Worm (Caenorhabditis elegans): ENCODE measurements around the gene emb-27.

The emb-27 gene

DNA sequence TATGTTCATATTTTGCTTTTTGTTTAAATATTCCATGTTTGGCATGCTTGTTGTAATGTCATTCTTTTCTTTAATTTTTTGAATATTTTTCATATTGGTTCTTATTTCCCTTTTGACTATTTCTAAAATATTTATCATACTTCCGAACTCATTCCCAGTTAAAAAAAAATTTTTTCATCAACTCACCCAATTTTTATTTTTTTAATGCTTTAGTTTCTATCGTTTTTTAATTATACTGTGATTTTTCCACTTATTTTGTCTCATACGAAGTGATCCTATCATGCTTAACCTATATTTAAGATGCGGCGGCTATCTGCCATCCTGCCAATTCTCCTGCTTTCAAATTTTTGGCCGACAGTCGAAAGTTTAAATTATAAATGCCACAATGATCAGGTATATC, 36.5 kb upstream of the emb-27 start, which contains the start of gene qua-1:
Gene qua-1 (plus strand): TSS at position 301 of the 400 bp plus-strand sequence.
- TF ChIP-seq pha-4 (tag; optimal IDR thresholded peaks at IDR 0.05), result no peak
- no peak for TF ChIP-seq rpc-1 (optimal IDR thresholded peaks at IDR 0.05)
- TF ChIP-seq rpc-1 (tag; optimal IDR thresholded peaks at IDR 0.05), result no peak
- no peak for TF ChIP-seq B0019.2 (GFP tag; conservative IDR thresholded peaks at IDR 0.05)
- no peak for TF ChIP-seq sptf-2 (GFP tag; optimal IDR thresholded peaks at IDR 0.05)
- TF ChIP-seq dpff-1 (tag; optimal IDR thresholded peaks at IDR 0.05), result no peak
- no peak for TF ChIP-seq ama-1 (optimal IDR thresholded peaks at IDR 0.05)
- no peak for TF ChIP-seq ama-1 (GFP tag; optimal IDR thresholded peaks at IDR 0.05)
- no peak for TF ChIP-seq nhr-90 (tag; optimal IDR thresholded peaks at IDR 0.05)
- no peak for TF ChIP-seq him-1 (tag; optimal IDR thresholded peaks at IDR 0.05)
- TF ChIP-seq snpc-1.3 (tag; optimal IDR thresholded peaks at IDR 0.05; ENCODE audit: insufficient read depth), result no peak
- no peak for TF ChIP-seq tbp1 (GFP tag; optimal IDR thresholded peaks at IDR 0.05)
- TF ChIP-seq ztf-22 (GFP tag; optimal IDR thresholded peaks at IDR 0.05), result no peak
- no peak for TF ChIP-seq F23B12.7 (tag; optimal IDR thresholded peaks at IDR 0.05; ENCODE audit: insufficient read depth)

DNA sequence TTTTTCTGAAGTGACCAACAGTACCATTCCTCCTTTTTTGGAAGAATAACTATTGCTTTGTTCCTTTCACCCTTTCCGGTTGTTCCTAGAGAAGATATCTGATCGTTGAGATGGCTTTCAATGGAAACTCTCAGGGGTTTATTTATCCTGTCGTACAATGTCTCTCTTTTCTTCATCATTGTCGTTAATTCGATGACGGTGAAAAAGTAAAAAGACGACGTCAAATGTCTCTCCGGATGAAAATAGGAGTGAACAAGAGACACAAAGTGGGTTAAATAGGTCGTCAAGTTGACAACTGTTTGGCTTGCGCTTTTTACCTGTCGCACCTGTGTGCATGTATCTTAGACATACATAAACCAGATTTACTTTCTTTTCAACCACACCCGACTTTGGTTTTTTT, 32.0 kb upstream of the emb-27 start:
- TF ChIP-seq ccch-3 (GFP tag; optimal IDR thresholded peaks at IDR 0.05) (no peak), cebp-2 (GFP tag; IDR thresholded peaks at IDR 0.05) (no peak), lsy-27 (tag; optimal IDR thresholded peaks at IDR 0.05; ENCODE audit: borderline replicate concordance, insufficient read depth) (no peak), pha-4 (tag; optimal IDR thresholded peaks at IDR 0.05) (no peak), ztf-25 (GFP tag; IDR thresholded peaks at IDR 0.05) (no peak), gei-17 (GFP tag; optimal IDR thresholded peaks at IDR 0.05) (no peak), ztf-26 (tag; optimal IDR thresholded peaks at IDR 0.05) (no peak)

DNA sequence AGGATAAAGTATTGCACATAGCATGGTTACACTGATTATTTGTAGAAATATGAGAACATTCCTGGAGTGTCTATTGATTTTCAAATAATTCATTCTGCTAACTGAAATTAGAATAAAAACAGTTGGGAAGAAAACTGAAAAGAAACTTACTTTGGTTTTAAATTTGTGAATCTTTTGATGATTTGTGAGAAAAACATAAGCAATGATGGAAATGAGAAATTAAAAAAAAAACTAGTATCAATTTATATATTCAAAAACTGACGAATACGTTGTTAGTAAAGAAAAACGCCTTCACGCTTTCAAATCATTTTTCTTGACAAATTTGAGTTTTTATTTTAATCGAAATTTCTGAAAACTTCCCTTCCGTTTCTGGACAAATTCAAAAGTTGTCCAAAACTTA, 31.2 kb upstream of the emb-27 start, which contains the start of gene T05C12.9:
Gene T05C12.9 (minus strand): TSS at position 101 of the 400 bp plus-strand sequence.
- TF ChIP-seq lin-40 (tag; optimal IDR thresholded peaks at IDR 0.05), result no peak
- no peak for TF ChIP-seq ztf-6 (GFP tag; IDR thresholded peaks at IDR 0.05)
- TF ChIP-seq snpc-1.3 (tag; optimal IDR thresholded peaks at IDR 0.05; ENCODE audit: insufficient read depth), result no peak

DNA sequence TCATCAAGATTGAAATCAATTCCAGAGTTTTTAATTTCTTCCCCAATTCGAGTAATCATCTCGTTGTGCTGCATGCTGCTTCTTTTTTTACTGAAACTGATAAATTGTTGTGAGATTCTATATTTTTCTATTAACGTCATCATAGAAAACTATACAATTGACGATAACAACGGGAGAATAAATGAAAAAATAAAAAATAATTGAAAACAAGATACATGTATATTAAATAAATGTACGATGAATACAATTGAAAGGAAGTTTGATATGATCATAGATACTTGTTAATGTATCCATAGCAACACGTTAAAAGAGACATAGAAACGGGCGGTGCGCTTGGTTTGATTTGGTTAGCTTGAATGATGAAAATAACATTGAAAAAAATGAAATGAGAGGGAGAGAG, 28.5 kb upstream of the emb-27 start, which contains the start of gene T05C12.8:
Gene T05C12.8 (minus strand): TSS at position 101 of the 400 bp plus-strand sequence.
- TF ChIP-seq sdz-38 (tag; optimal IDR thresholded peaks at IDR 0.05), result no peak
- no peak for TF ChIP-seq ekl-4 (GFP tag; IDR thresholded peaks at IDR 0.05)
- TF ChIP-seq nhr-27 (tag; optimal IDR thresholded peaks at IDR 0.05), result no peak
- TF ChIP-seq akir-1 (GFP tag; optimal IDR thresholded peaks at IDR 0.05), result no peak
- no peak for TF ChIP-seq Y56A3A.18 (GFP tag; IDR thresholded peaks at IDR 0.05)
- TF ChIP-seq bed-2 (GFP tag; IDR thresholded peaks at IDR 0.05), result no peak
- TF ChIP-seq dpl-1 (GFP tag; optimal IDR thresholded peaks at IDR 0.05), result no peak
- no peak for TF ChIP-seq repo-1 (tag; optimal IDR thresholded peaks at IDR 0.05)
- TF ChIP-seq F23B12.7 (tag; optimal IDR thresholded peaks at IDR 0.05; ENCODE audit: insufficient read depth), result no peak
- no peak for TF ChIP-seq lsl-1 (GFP tag; optimal IDR thresholded peaks at IDR 0.05)
- TF ChIP-seq hmg-20 (GFP tag; IDR thresholded peaks at IDR 0.05), result no peak

DNA sequence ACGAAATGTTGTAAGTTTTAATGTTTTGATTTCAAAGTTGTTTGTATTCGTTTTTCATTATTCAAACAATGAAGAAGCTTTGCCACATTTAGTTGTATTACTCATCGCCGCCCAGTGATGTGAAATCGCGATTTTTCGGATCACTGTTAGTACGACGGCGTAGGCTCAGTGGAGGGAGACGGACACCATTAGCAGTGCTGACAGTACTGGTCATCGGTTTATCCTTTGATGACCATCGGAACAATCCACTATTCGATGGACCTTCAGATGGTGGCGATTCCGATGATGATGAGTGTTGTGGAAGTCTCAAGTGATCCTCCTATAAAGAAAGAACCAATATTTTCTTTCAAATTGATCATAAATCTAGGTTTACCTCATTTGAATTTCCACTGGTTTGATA, 25.5 kb upstream of the emb-27 start:
- TF ChIP-seq lin-26 (GFP tag; IDR thresholded peaks at IDR 0.05) (0 out of 2 replicates have a peak, but pooled peaks have one; percentile 29), C06A6.2 (GFP tag; conservative IDR thresholded peaks at IDR 0.05) (no peak), aptf-3 (GFP tag; IDR thresholded peaks at IDR 0.05) (no peak), F52B5.7 (tag; optimal IDR thresholded peaks at IDR 0.05) (no peak), F22D6.2 (tag; optimal IDR thresholded peaks at IDR 0.05) (no peak), dpl-1 (GFP tag; optimal IDR thresholded peaks at IDR 0.05) (no peak), Y67H2A.10 (GFP tag; conservative IDR thresholded peaks at IDR 0.05) (no peak), nhr-179 (tag; optimal IDR thresholded peaks at IDR 0.05) (no peak), cebp-1 (GFP tag; IDR thresholded peaks at IDR 0.05) (no peak), cebp-1 (tag; optimal IDR thresholded peaks at IDR 0.05) (no peak), B0019.2 (GFP tag; conservative IDR thresholded peaks at IDR 0.05) (no peak), ekl-4 (GFP tag; IDR thresholded peaks at IDR 0.05) (0 out of 2 replicates have a peak, but pooled peaks have one; percentile 15), Y53G8AR.9 (GFP tag; conservative IDR thresholded peaks at IDR 0.05) (peak; percentile 78), B0035.1 (tag; optimal IDR thresholded peaks at IDR 0.05) (no peak), lsl-1 (GFP tag; optimal IDR thresholded peaks at IDR 0.05) (no peak), athp-1 (tag; optimal IDR thresholded peaks at IDR 0.05) (peak; percentile 74)
